Worm (Caenorhabditis elegans) whole organism, L1 larva: Measurements from ENCODE around the gene C36C9.6.

Experiments used
- sptf-1 ChIP-seq: fragments of 150-350 bp; optimal IDR thresholded peaks from 2 replicates; lab custom pipeline; 2014; ENCODE audit warnings: missing biosample characterization, missing genetic modification characterization
- ztf-4 ChIP-seq: fragments of 150-350 bp; optimal IDR thresholded peaks from 2 replicates; lab custom pipeline; 2014; ENCODE audit warnings: missing biosample characterization, missing genetic modification characterization

ce11 chrX:1675879-1676278 lies 14.9 kb downstream of the C36C9.6 start:
- no peak for TF ChIP-seq sptf-1 (tag; lab: Kevin White, UChicago)
- TF ChIP-seq ztf-4 (tag; lab: Kevin White, UChicago) = no peak
